Fruit fly (Drosophila melanogaster): Measurements from ENCODE around the gene drn.

dm6 chr3R:9385987-9386386 is 46.0 kb downstream of the drn start:
- no peak for TF ChIP-seq br (GFP tag; optimal IDR thresholded peaks at IDR 0.05)
- no peak for TF ChIP-seq fru (GFP tag; optimal IDR thresholded peaks at IDR 0.05)
- no peak for TF ChIP-seq N (GFP tag; optimal IDR thresholded peaks at IDR 0.05)
- TF ChIP-seq HLH106 (tag; optimal IDR thresholded peaks at IDR 0.05), result no peak
- TF ChIP-seq Mio (GFP tag; optimal IDR thresholded peaks at IDR 0.05), result no peak
- no peak for TF ChIP-seq Abd-B (GFP tag; optimal IDR thresholded peaks at IDR 0.05)
- TF ChIP-seq CG32264 (GFP tag; optimal IDR thresholded peaks at IDR 0.05), result no peak
- TF ChIP-seq Dfd (GFP tag; optimal IDR thresholded peaks at IDR 0.05), result no peak

All from whole organism, wandering third instar larva.